Worm (Caenorhabditis elegans): ENCODE results near the gene C54D1.7.
A peak's percentile ranks its signal among the peaks of the same experiment; 100 is the strongest.

C54D1.7 gene

DNA sequence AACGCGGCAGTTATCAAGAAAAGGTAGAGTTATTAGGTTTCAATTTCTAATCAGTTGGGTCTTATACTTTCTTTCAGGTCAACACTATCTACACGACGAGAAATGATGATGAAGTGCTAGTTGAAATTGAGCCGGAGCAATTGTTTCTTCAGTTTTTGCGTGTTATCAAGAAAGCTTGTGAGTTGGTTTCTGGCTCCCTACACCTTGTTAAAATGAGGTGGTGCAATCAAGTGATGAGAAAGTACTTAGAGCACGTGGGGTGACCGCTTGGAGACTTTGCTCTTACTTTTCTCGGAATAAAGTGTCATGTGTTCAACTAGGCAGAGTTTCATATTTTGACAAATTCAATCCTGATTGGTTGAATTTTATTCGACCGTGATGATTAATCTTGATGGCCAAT, 44.6 kb upstream of the C54D1.7 start (continued):
- TF ChIP-seq mep-1 (tag; optimal IDR thresholded peaks at IDR 0.05) (peak; percentile 3), sdz-12 (GFP tag; optimal IDR thresholded peaks at IDR 0.05) (no peak), snpc-1.2 (GFP tag; IDR thresholded peaks at IDR 0.05) (no peak), mxl-3 (GFP tag; optimal IDR thresholded peaks at IDR 0.05) (no peak), F37D6.2 (tag; optimal IDR thresholded peaks at IDR 0.05) (no peak), ceh-82 (tag; optimal IDR thresholded peaks at IDR 0.05) (no peak), snpc-4 (tag; optimal IDR thresholded peaks at IDR 0.05) (no peak), lin-1 (GFP tag; IDR thresholded peaks at IDR 0.05) (no peak), fkh-10 (GFP tag; optimal IDR thresholded peaks at IDR 0.05) (no peak), zfp-3 (GFP tag; conservative IDR thresholded peaks at IDR 0.05) (0 out of 2 replicates have a peak, but pooled peaks have one; percentile 32), T20F7.1 (GFP tag; optimal IDR thresholded peaks at IDR 0.05) (no peak), lin-38 (GFP tag; IDR thresholded peaks at IDR 0.05) (no peak), arid-1 (GFP tag; conservative IDR thresholded peaks at IDR 0.05) (no peak), Y75B8A.6 (GFP tag; IDR thresholded peaks at IDR 0.05) (no peak), ces-1 (GFP tag; optimal IDR thresholded peaks at IDR 0.05) (no peak), daf-19 (GFP tag; conservative IDR thresholded peaks at IDR 0.05) (no peak), ceh-20 (GFP tag; IDR thresholded peaks at IDR 0.05) (no peak), lin-13 (GFP tag; optimal IDR thresholded peaks at IDR 0.05) (peak; percentile 18), dve-1 (tag; optimal IDR thresholded peaks at IDR 0.05; ENCODE audit: insufficient read depth) (peak; percentile 55), egl-43 (GFP tag; IDR thresholded peaks at IDR 0.05) (no peak), jun-1 (tag; optimal IDR thresholded peaks at IDR 0.05) (no peak), attf-4 (tag; optimal IDR thresholded peaks at IDR 0.05) (no peak), duxl-1 (tag; optimal IDR thresholded peaks at IDR 0.05; ENCODE audit: poor library complexity) (no peak), pha-4 (GFP tag; IDR thresholded peaks at IDR 0.05) (no peak), pha-4 (tag; optimal IDR thresholded peaks at IDR 0.05) (no peak), dmd-6 (GFP tag; IDR thresholded peaks at IDR 0.05) (peak; percentile 64), nhr-237 (tag; optimal IDR thresholded peaks at IDR 0.05) (no peak), ceh-44 (GFP tag; IDR thresholded peaks at IDR 0.05) (no peak), Y48G9A.11 (GFP tag; IDR thresholded peaks at IDR 0.05) (no peak), unc-62 (GFP tag; optimal IDR thresholded peaks at IDR 0.05 in 1 of 2) (peak in 1 of 2 experiments; percentile 87), unc-62 (tag; optimal IDR thresholded peaks at IDR 0.05) (no peak), zip-11 (GFP tag; IDR thresholded peaks at IDR 0.05) (no peak), madf-9 (GFP tag; conservative IDR thresholded peaks at IDR 0.05) (no peak), mxl-2 (GFP tag; conservative IDR thresholded peaks at IDR 0.05) (no peak), daf-12 (tag; optimal IDR thresholded peaks at IDR 0.05) (no peak), aha-1 (tag) (peak; percentile 29), tag-97 (GFP tag; IDR thresholded peaks at IDR 0.05) (no peak), nhr-41 (GFP tag; IDR thresholded peaks at IDR 0.05) (no peak), ceh-62 (tag; optimal IDR thresholded peaks at IDR 0.05) (no peak), nhr-25 (tag; optimal IDR thresholded peaks at IDR 0.05; ENCODE audit: borderline replicate concordance, insufficient read depth) (no peak), spr-1 (tag; optimal IDR thresholded peaks at IDR 0.05) (no peak), dpl-1 (GFP tag; optimal IDR thresholded peaks at IDR 0.05) (no peak), mes-2 (tag; optimal IDR thresholded peaks at IDR 0.05; ENCODE audit: poor library complexity, severe bottlenecking) (no peak), aly-2 (tag; optimal IDR thresholded peaks at IDR 0.05) (no peak), zfp-2 (tag; optimal IDR thresholded peaks at IDR 0.05) (no peak), ceh-32 (tag; optimal IDR thresholded peaks at IDR 0.05; ENCODE audit: poor library complexity) (no peak), lir-3 (tag; optimal IDR thresholded peaks at IDR 0.05) (no peak), nhr-10 (tag; optimal IDR thresholded peaks at IDR 0.05) (peak; percentile 22), F10B5.3 (tag; optimal IDR thresholded peaks at IDR 0.05) (no peak), nhr-48 (tag; optimal IDR thresholded peaks at IDR 0.05) (peak; percentile 58), php-3 (GFP tag; IDR thresholded peaks at IDR 0.05) (0 out of 2 replicates have a peak, but pooled peaks have one; percentile 40), ztf-7 (tag; optimal IDR thresholded peaks at IDR 0.05) (peak; percentile 52)

Measured in whole organism, L4 larva.